Worm (Caenorhabditis elegans): ENCODE data around the gene srg-24.
A peak's percentile ranks its signal among the peaks of the same experiment; 100 is the strongest.
"Not testable (repeated sequence)": the region's sequence is repeated elsewhere in the genome, so short reads cannot be mapped to it uniquely, and the experiment has no call there.

srg-24 gene

DNA sequence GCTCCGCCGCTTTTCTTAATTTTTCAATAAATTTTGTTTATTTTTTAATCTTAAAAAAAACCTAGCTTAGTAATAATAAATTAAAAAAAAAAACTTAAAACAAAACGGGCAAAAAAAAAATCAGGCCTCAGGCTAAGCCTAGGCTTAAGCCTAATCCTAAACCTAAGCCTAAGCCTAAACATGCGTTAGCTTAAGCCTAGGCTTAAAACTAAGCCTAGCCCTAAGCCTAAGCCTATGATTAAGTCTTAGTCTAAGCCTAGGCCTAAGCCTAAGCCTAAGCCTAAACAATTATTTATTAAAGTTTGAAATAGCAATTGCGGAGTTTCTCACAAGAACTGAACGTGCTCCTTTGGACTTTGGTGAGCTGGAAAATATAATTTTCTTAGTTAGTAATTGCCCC lies 34.8 kb upstream of the srg-24 start:
- TF ChIP-seq nhr-76 (tag; optimal IDR thresholded peaks at IDR 0.05) (no peak), daf-12 (tag; optimal IDR thresholded peaks at IDR 0.05) (no peak), lin-15B (tag; optimal IDR thresholded peaks at IDR 0.05) (no peak), lsy-12 (tag; optimal IDR thresholded peaks at IDR 0.05) (no peak)

ce11 chrII:3129007-3129406 lies 28.6 kb upstream of the srg-24 start, which contains the start of gene chil-24:
Gene chil-24 (plus strand): TSS chrII:3129162.
- peak; percentile 53 for TF ChIP-seq pha-4 (tag; optimal IDR thresholded peaks at IDR 0.05)
- TF ChIP-seq lin-39 (tag; optimal IDR thresholded peaks at IDR 0.05) = no peak
- peak; percentile 28 for TF ChIP-seq nhr-25 (tag; optimal IDR thresholded peaks at IDR 0.05)
- TF ChIP-seq nhr-23 (tag; optimal IDR thresholded peaks at IDR 0.05) = peak; percentile 22

- TF ChIP-seq pqm-1, ceh-82, nhr-67 (tag; optimal IDR thresholded peaks at IDR 0.05): not testable (repeated sequence)
Observed at ce11 chrII:3126741-3127140, 26.3 kb upstream of the srg-24 start, which contains the start of gene ins-31. Gene ins-31 (plus strand): TSS chrII:3127041.

DNA sequence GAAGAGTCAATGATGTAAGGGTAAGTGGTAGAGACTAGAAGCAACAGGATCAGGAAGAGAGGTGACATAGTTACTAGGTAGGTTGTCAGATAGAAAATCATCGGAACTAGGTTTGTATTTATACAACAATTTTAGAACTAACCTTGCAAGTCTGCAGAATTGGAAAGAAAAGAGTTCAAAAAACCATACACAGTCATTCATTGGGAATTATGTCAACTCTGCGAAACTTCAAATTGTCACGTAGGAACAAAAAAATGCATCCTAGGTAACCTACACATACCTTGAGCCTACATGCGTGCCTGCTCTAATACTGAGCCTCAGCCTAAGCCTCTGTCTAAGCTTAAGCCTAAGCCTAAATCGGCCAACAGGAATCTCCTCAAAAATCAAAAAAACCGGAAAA lies 25.9 kb upstream of the srg-24 start, which contains the start of gene ins-19:
Gene ins-19, minus strand, starts transcription at position 101 of the 400 bp plus-strand sequence.
- TF ChIP-seq zag-1 (tag; optimal IDR thresholded peaks at IDR 0.05) (no peak), ZK546.5 (tag; optimal IDR thresholded peaks at IDR 0.05) (no peak), mml-1 (tag; optimal IDR thresholded peaks at IDR 0.05) (no peak), tbx-2 (tag; optimal IDR thresholded peaks at IDR 0.05) (no peak), elt-2 (tag; optimal IDR thresholded peaks at IDR 0.05) (no peak), aly-2 (tag; optimal IDR thresholded peaks at IDR 0.05) (no peak), skn-1 (tag; optimal IDR thresholded peaks at IDR 0.05) (no peak), jun-1 (tag; optimal IDR thresholded peaks at IDR 0.05) (no peak), sea-2 (GFP tag; optimal IDR thresholded peaks at IDR 0.05) (no peak), elt-1 (tag; optimal IDR thresholded peaks at IDR 0.05) (no peak), unc-39 (tag; optimal IDR thresholded peaks at IDR 0.05) (no peak), ceh-82 (tag; optimal IDR thresholded peaks at IDR 0.05) (no peak), nhr-67 (tag; optimal IDR thresholded peaks at IDR 0.05) (no peak), eor-1 (tag; optimal IDR thresholded peaks at IDR 0.05) (no peak), nhr-11 (tag; optimal IDR thresholded peaks at IDR 0.05) (no peak), nhr-77 (tag; optimal IDR thresholded peaks at IDR 0.05) (no peak), mdl-1 (tag; optimal IDR thresholded peaks at IDR 0.05) (no peak), snpc-4 (tag; optimal IDR thresholded peaks at IDR 0.05) (no peak), lin-15B (tag; optimal IDR thresholded peaks at IDR 0.05) (no peak), lin-39 (tag; optimal IDR thresholded peaks at IDR 0.05) (no peak)

DNA sequence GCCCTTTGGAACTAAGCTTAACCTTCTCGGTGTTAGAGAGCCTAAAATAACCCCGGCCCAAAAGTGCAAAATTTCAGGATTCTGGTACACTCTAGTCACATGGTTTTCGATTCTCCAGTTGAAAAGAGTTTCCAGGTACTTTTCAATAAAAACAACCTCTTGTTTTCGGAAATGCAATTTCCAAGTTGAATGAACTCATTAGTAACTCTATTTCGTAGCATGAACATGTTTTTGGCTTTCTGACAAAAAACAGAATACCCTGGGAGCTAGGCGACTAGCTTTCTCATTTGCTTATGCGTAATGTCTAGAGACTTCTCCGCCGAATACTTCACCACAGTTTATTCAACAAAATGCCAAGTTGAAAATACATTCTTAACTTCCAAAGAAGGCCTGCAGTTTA lies 22.8 kb upstream of the srg-24 start, which contains the start of gene srh-71:
Gene srh-71, plus strand, starts transcription at position 301 of the 400 bp plus-strand sequence.
- TF ChIP-seq tbx-2 (tag; optimal IDR thresholded peaks at IDR 0.05) (no peak), nhr-77 (tag; optimal IDR thresholded peaks at IDR 0.05) (no peak), egl-27 (tag; optimal IDR thresholded peaks at IDR 0.05) (no peak), nhr-12 (tag; optimal IDR thresholded peaks at IDR 0.05) (no peak), elt-3 (tag; optimal IDR thresholded peaks at IDR 0.05) (no peak), unc-62 (GFP tag; optimal IDR thresholded peaks at IDR 0.05) (no peak), lin-39 (tag; optimal IDR thresholded peaks at IDR 0.05) (no peak)

ce11 chrII:3118907-3119382 lies 18.5 kb upstream of the srg-24 start, which contains the start of gene T10D4.6:
Gene T10D4.6 (plus strand): TSS chrII:3119332.
- TF ChIP-seq lin-15B (tag; optimal IDR thresholded peaks at IDR 0.05) (peak; percentile 7), ZK546.5 (tag; optimal IDR thresholded peaks at IDR 0.05) (no peak), nhr-237 (tag; optimal IDR thresholded peaks at IDR 0.05) (no peak), ceh-28 (tag; optimal IDR thresholded peaks at IDR 0.05) (no peak), ztf-4 (tag; optimal IDR thresholded peaks at IDR 0.05) (no peak), pha-4 (tag; optimal IDR thresholded peaks at IDR 0.05) (peak; percentile 56), sea-2 (GFP tag; optimal IDR thresholded peaks at IDR 0.05) (no peak), nhr-67 (tag; optimal IDR thresholded peaks at IDR 0.05) (no peak), hmg-11 (tag; optimal IDR thresholded peaks at IDR 0.05) (peak; percentile 84), nhr-76 (tag; optimal IDR thresholded peaks at IDR 0.05) (no peak), unc-62 (GFP tag; optimal IDR thresholded peaks at IDR 0.05) (no peak), lin-39 (tag; optimal IDR thresholded peaks at IDR 0.05) (peak; percentile 8)
